Worm (Caenorhabditis elegans) whole organism, L1 larva: Measurements from ENCODE around the gene kbp-1.

Experiments
- C34B4.2 ChIP-seq: sonication (generic microtip); optimal IDR thresholded peaks from 2 replicates; lab custom pipeline; 2017; ENCODE audit warnings: mild to moderate bottlenecking, missing genetic modification characterization, missing compliant biosample characterization
- alr-1 ChIP-seq: fragments of 200-800 bp; sonication (Bioruptor generic); optimal IDR thresholded peaks from 2 replicates; lab custom pipeline; 2018; ENCODE audit warnings: borderline replicate concordance, mild to moderate bottlenecking, missing genetic modification characterization, missing compliant biosample characterization
- ama-1 ChIP-seq: fragments of 150-350 bp; optimal IDR thresholded peaks from 2 replicates; lab custom pipeline; 2014
- blmp-1 ChIP-seq: fragments of 150-350 bp; optimal IDR thresholded peaks from 2 replicates; lab custom pipeline; 2014; ENCODE audit warnings: missing biosample characterization, missing genetic modification characterization
- ceh-8 ChIP-seq: fragments of 200-800 bp; sonication (Bioruptor generic); optimal IDR thresholded peaks from 2 replicates; lab custom pipeline; 2018; ENCODE audit warnings: mild to moderate bottlenecking, missing genetic modification characterization, moderate library complexity, missing compliant biosample characterization
- ceh-88 ChIP-seq: fragments of 200-800 bp; sonication (Bioruptor generic); IDR thresholded peaks from 2 replicates; pipeline ENCODE4 v1.3.6; 2022; ENCODE audit warnings: missing genetic modification characterization, missing compliant biosample characterization
- dpl-1 ChIP-seq, 3 experiments: fragments of 150-350 bp in 2 of 3; sonication (generic microtip) in 1 of 3; optimal IDR thresholded peaks; 2 replicates each; lab custom pipeline; 2014 to 2017; ENCODE audit warnings: missing biosample characterization in 3 of 3, missing genetic modification characterization in 3 of 3, missing genetic modification reagents in 3 of 3
- dsc-1 ChIP-seq: sonication (generic microtip); optimal IDR thresholded peaks from 2 replicates; lab custom pipeline; 2016; ENCODE audit warnings: mild to moderate bottlenecking, missing genetic modification characterization, missing compliant biosample characterization
- efl-1 ChIP-seq, 4 experiments: fragments of 150-350 bp; optimal IDR thresholded peaks in 3 of 4; peaks in 1 of 4; 1 replicate in 1 of 4; 2 replicates in 3 of 4; lab custom pipeline; 2014; ENCODE audit warnings: missing biosample characterization in 2 of 4, missing genetic modification characterization in 2 of 4, missing genetic modification reagents in 2 of 4
- efl-3 ChIP-seq: fragments of 200-800 bp; sonication (Bioruptor generic); optimal IDR thresholded peaks from 2 replicates; lab custom pipeline; 2018; ENCODE audit warnings: mild to moderate bottlenecking, missing genetic modification characterization, missing compliant biosample characterization
- egl-13 ChIP-seq: sonication (generic microtip); optimal IDR thresholded peaks from 2 replicates; lab custom pipeline; 2016; ENCODE audit warnings: missing genotype, missing genetic modification reagents, missing genetic modification characterization, missing compliant biosample characterization
- egl-27 ChIP-seq, 2 experiments: fragments of 150-350 bp in 1 of 2; sonication (generic microtip); optimal IDR thresholded peaks; 3 replicates each; lab custom pipeline; 2017 to 2018; ENCODE audit warnings: missing biosample characterization in 2 of 2, missing genetic modification characterization in 2 of 2, missing genetic modification reagents in 2 of 2
- elt-3 ChIP-seq, 6 experiments: fragments of 150-350 bp in 1 of 6; sonication (generic microtip); optimal IDR thresholded peaks; 2 replicates each; lab custom pipeline; 2017 to 2018; ENCODE audit warnings: missing biosample characterization in 6 of 6, missing genetic modification characterization in 6 of 6, inconsistent platforms in 1 of 6
- ets-5 ChIP-seq: fragments of 200-800 bp; sonication (Bioruptor generic); IDR thresholded peaks from 2 replicates; pipeline ENCODE4 v1.3.6; 2022; ENCODE audit warnings: missing genetic modification characterization, missing compliant biosample characterization
- fkh-10 ChIP-seq: sonication (generic microtip); optimal IDR thresholded peaks from 2 replicates; lab custom pipeline; 2017; ENCODE audit warnings: missing biosample characterization, missing genetic modification reagents, missing genetic modification characterization
- fkh-4 ChIP-seq: sonication (generic microtip); optimal IDR thresholded peaks from 2 replicates; lab custom pipeline; 2016; ENCODE audit warnings: missing compliant biosample characterization, missing genetic modification characterization, borderline replicate concordance
- fos-1 ChIP-seq: fragments of 150-350 bp; optimal IDR thresholded peaks from 2 replicates; lab custom pipeline; 2014; ENCODE audit warnings: missing biosample characterization, missing genetic modification characterization
- grh-1 ChIP-seq: fragments of 200-800 bp; sonication (Bioruptor generic); IDR thresholded peaks from 2 replicates; pipeline ENCODE4 v1.3.6; 2022; ENCODE audit warnings: missing genetic modification reagents, missing genetic modification characterization, missing compliant biosample characterization
- hlh-17 ChIP-seq: fragments of 200-800 bp; sonication (Bioruptor generic); optimal IDR thresholded peaks from 2 replicates; lab custom pipeline; 2018; ENCODE audit warnings: missing genetic modification characterization, mild to moderate bottlenecking, missing compliant biosample characterization, moderate library complexity, borderline replicate concordance
- isw-1 ChIP-seq: fragments of 200-800 bp; sonication (Bioruptor generic); IDR thresholded peaks from 2 replicates; pipeline ENCODE4 v1.3.6; 2022; ENCODE audit warnings: missing genetic modification characterization, missing compliant biosample characterization
- jun-1 ChIP-seq: fragments of 150-350 bp; optimal IDR thresholded peaks from 2 replicates; lab custom pipeline; 2014; ENCODE audit warnings: missing biosample characterization, missing genetic modification reagents, missing genetic modification characterization
- lin-35 ChIP-seq, 2 experiments: fragments of 150-350 bp; optimal IDR thresholded peaks; 2 replicates each; lab custom pipeline; 2014; ENCODE audit warnings: missing biosample characterization in 2 of 2, missing genetic modification characterization in 2 of 2, missing genetic modification reagents in 2 of 2
- lin-39 ChIP-seq: fragments of 150-350 bp; optimal IDR thresholded peaks from 2 replicates; lab custom pipeline; 2014; ENCODE audit warnings: missing biosample characterization, missing genetic modification reagents, missing genetic modification characterization
- lir-3 ChIP-seq: sonication (generic microtip); optimal IDR thresholded peaks from 2 replicates; lab custom pipeline; 2016; ENCODE audit warnings: mild to moderate bottlenecking, missing genetic modification characterization, moderate library complexity, missing compliant biosample characterization; ENCODE audit not compliant: poor library complexity
- lsy-2 ChIP-seq, 2 experiments: fragments of 150-350 bp; optimal IDR thresholded peaks; 2 replicates each; lab custom pipeline; 2014; ENCODE audit warnings: missing biosample characterization in 2 of 2, missing genetic modification characterization in 2 of 2
- mab-9 ChIP-seq: fragments of 200-800 bp; sonication (Bioruptor generic); IDR thresholded peaks from 2 replicates; pipeline ENCODE4 v1.3.6; 2022; ENCODE audit warnings: missing genetic modification reagents, missing genetic modification characterization, missing compliant biosample characterization
- mef-2 ChIP-seq: fragments of 150-350 bp; optimal IDR thresholded peaks from 2 replicates; lab custom pipeline; 2014; ENCODE audit warnings: missing biosample characterization, missing genetic modification characterization
- nhr-11 ChIP-seq: fragments of 150-350 bp; optimal IDR thresholded peaks from 2 replicates; lab custom pipeline; 2014; ENCODE audit warnings: missing biosample characterization, missing genetic modification characterization
- nhr-19 ChIP-seq: fragments of 200-800 bp; sonication (Bioruptor generic); conservative IDR thresholded peaks from 2 replicates; pipeline ENCODE4 v1.3.6; 2022; ENCODE audit warnings: missing genetic modification characterization, missing compliant biosample characterization
- nhr-20 ChIP-seq: sonication (generic microtip); optimal IDR thresholded peaks from 2 replicates; lab custom pipeline; 2016; ENCODE audit warnings: mild to moderate bottlenecking, missing genetic modification characterization, missing compliant biosample characterization
- nhr-237 ChIP-seq: fragments of 150-350 bp; optimal IDR thresholded peaks from 2 replicates; lab custom pipeline; 2014; ENCODE audit warnings: missing biosample characterization, missing genetic modification characterization
- nhr-28 ChIP-seq: fragments of 150-350 bp; optimal IDR thresholded peaks from 2 replicates; lab custom pipeline; 2014; ENCODE audit warnings: missing biosample characterization, missing genetic modification characterization
- nhr-71 ChIP-seq: sonication (generic microtip); optimal IDR thresholded peaks from 2 replicates; lab custom pipeline; 2016; ENCODE audit warnings: mild to moderate bottlenecking, missing genetic modification characterization, moderate library complexity, missing compliant biosample characterization
- nhr-76 ChIP-seq: sonication (generic microtip); optimal IDR thresholded peaks from 2 replicates; lab custom pipeline; 2017; ENCODE audit warnings: missing biosample characterization, missing genetic modification characterization
- nhr-84 ChIP-seq: sonication (generic microtip); optimal IDR thresholded peaks from 2 replicates; lab custom pipeline; 2017; ENCODE audit warnings: missing biosample characterization, missing genetic modification characterization
- nhr-90 ChIP-seq: sonication (generic microtip); optimal IDR thresholded peaks from 2 replicates; lab custom pipeline; 2016; ENCODE audit warnings: mild to moderate bottlenecking, missing genetic modification characterization, missing compliant biosample characterization; ENCODE audit not compliant: poor library complexity
- pqm-1 ChIP-seq: sonication (generic microtip); optimal IDR thresholded peaks from 3 replicates; lab custom pipeline; 2017; ENCODE audit warnings: missing biosample characterization, missing genetic modification characterization
- rnt-1 ChIP-seq: sonication (generic microtip); optimal IDR thresholded peaks from 2 replicates; lab custom pipeline; 2016; ENCODE audit warnings: mild to moderate bottlenecking, missing genetic modification characterization, moderate library complexity, missing compliant biosample characterization
- snpc-4 ChIP-seq: fragments of 150-350 bp; optimal IDR thresholded peaks from 2 replicates; lab custom pipeline; 2014; ENCODE audit warnings: missing biosample characterization, missing genetic modification characterization
- snu-23 ChIP-seq: sonication (generic microtip); optimal IDR thresholded peaks from 2 replicates; lab custom pipeline; 2016; ENCODE audit warnings: missing genetic modification characterization, missing compliant biosample characterization
- sox-4 ChIP-seq: sonication (generic microtip); optimal IDR thresholded peaks from 2 replicates; lab custom pipeline; 2016; ENCODE audit warnings: missing genetic modification characterization, missing compliant biosample characterization
- sup-37 ChIP-seq: fragments of 200-800 bp; sonication (Bioruptor generic); optimal IDR thresholded peaks from 2 replicates; lab custom pipeline; 2018; ENCODE audit warnings: mild to moderate bottlenecking, missing genetic modification characterization, missing compliant biosample characterization
- tbx-2 ChIP-seq: sonication (generic microtip); optimal IDR thresholded peaks from 2 replicates; lab custom pipeline; 2016; ENCODE audit warnings: missing genetic modification characterization, missing compliant biosample characterization
- tlp-1 ChIP-seq: fragments of 150-350 bp; optimal IDR thresholded peaks from 2 replicates; lab custom pipeline; 2014; ENCODE audit warnings: missing biosample characterization, missing genetic modification characterization
- unc-130 ChIP-seq: fragments of 150-350 bp; optimal IDR thresholded peaks from 2 replicates; lab custom pipeline; 2017; ENCODE audit warnings: missing biosample characterization, missing genetic modification characterization, inconsistent platforms
- unc-62 ChIP-seq: fragments of 150-350 bp; optimal IDR thresholded peaks from 2 replicates; lab custom pipeline; 2014; ENCODE audit warnings: missing biosample characterization, missing genetic modification reagents, missing genetic modification characterization
- unc-86 ChIP-seq: sonication (generic microtip); optimal IDR thresholded peaks from 2 replicates; lab custom pipeline; 2016; ENCODE audit warnings: missing genetic modification characterization, missing compliant biosample characterization
- unc-98 ChIP-seq: fragments of 200-800 bp; sonication (Bioruptor generic); IDR thresholded peaks from 2 replicates; pipeline ENCODE4 v1.3.6; 2022; ENCODE audit warnings: missing genetic modification characterization, missing compliant biosample characterization
- vab-15 ChIP-seq: sonication (generic microtip); optimal IDR thresholded peaks from 2 replicates; lab custom pipeline; 2017; ENCODE audit warnings: missing genotype, mild to moderate bottlenecking, missing genetic modification characterization, missing compliant biosample characterization
- xbp-1 ChIP-seq: sonication (generic microtip); optimal IDR thresholded peaks from 2 replicates; lab custom pipeline; 2016; ENCODE audit warnings: missing genetic modification characterization, missing compliant biosample characterization

kbp-1 gene

ce11 chrIII:6897587-6898064 lies 28.2 kb downstream of the kbp-1 start, which contains the start of gene T07E3.4 (continued):
- TF ChIP-seq alr-1 (tag; lab: Kevin White, UChicago): no peak

- TF ChIP-seq nhr-237 (no peak), nhr-76 (tag; lab: Kevin White, UChicago) (no peak), lin-39 (tag; lab: Kevin White, UChicago) (peak; percentile 29), xbp-1 (tag; lab: Kevin White, UChicago) (no peak), ama-1 (no peak), nhr-71 (tag; lab: Kevin White, UChicago) (peak; percentile 91), lir-3 (tag; lab: Kevin White, UChicago) (peak; percentile 4), nhr-20 (tag; lab: Kevin White, UChicago) (peak; percentile 83), grh-1 (GFP tag; lab: Robert Waterston, UW) (peak; percentile 50), egl-13 (tag; lab: Kevin White, UChicago) (no peak), fos-1 (peak; percentile 5), rnt-1 (tag; lab: Kevin White, UChicago) (peak; percentile 63), unc-86 (tag; lab: Kevin White, UChicago) (no peak), jun-1 (tag; lab: Kevin White, UChicago) (no peak), lsy-2 (tag; optimal IDR thresholded peaks at IDR 0.05; lab: Kevin White, UChicago) (peak; percentile 54 to 70), isw-1 (no peak), mab-9 (no peak), nhr-19 (GFP tag; lab: Robert Waterston, UW) (peak; percentile 79), nhr-11 (tag; lab: Kevin White, UChicago) (peak; percentile 35), elt-3 (tag; optimal IDR thresholded peaks at IDR 0.05; lab: Kevin White, UChicago) (peak in 2 of 6 experiments; percentile 41 to 83), vab-15 (tag; lab: Kevin White, UChicago) (no peak), dsc-1 (tag; lab: Kevin White, UChicago) (no peak), snu-23 (GFP tag; lab: Kevin White, UChicago) (peak; percentile 73), tbx-2 (peak; percentile 58), ceh-8 (no peak), C34B4.2 (tag; lab: Kevin White, UChicago) (no peak), pqm-1 (no peak), unc-130 (tag; lab: Kevin White, UChicago) (peak; percentile 56), dpl-1 (GFP tag; optimal IDR thresholded peaks at IDR 0.05; lab: Kevin White, UChicago) (peak in 2 of 3 experiments; percentile 10 to 31), efl-1 (optimal IDR thresholded peaks at IDR 0.05; lab: Kevin White, UChicago) (peak; percentile 9 to 21), efl-1 (GFP tag; optimal IDR thresholded peaks at IDR 0.05 in 1 of 2; lab: Kevin White, UChicago) (peak in 1 of 2 experiments; percentile 11), sox-4 (tag; lab: Kevin White, UChicago) (no peak), ets-5 (GFP tag; lab: Robert Waterston, UW) (no peak), tlp-1 (tag; lab: Kevin White, UChicago) (no peak), fkh-10 (GFP tag; lab: Kevin White, UChicago) (no peak), ceh-88 (0 out of 2 replicates have a peak, but pooled peaks have one; percentile 14), snpc-4 (tag; lab: Kevin White, UChicago) (no peak), sup-37 (GFP tag; lab: Kevin White, UChicago) (no peak), unc-62 (GFP tag; lab: Kevin White, UChicago) (no peak), nhr-90 (peak; percentile 44), nhr-84 (tag; lab: Kevin White, UChicago) (no peak), mef-2 (tag; lab: Kevin White, UChicago) (no peak), blmp-1 (peak; percentile 48), hlh-17 (GFP tag; lab: Kevin White, UChicago) (no peak), fkh-4 (tag; lab: Kevin White, UChicago) (no peak), egl-27 (tag; optimal IDR thresholded peaks at IDR 0.05; lab: Kevin White, UChicago) (no peak), nhr-28 (tag; lab: Kevin White, UChicago) (no peak), lin-35 (GFP tag; optimal IDR thresholded peaks at IDR 0.05; lab: Kevin White, UChicago) (peak in 1 of 2 experiments; percentile 61), unc-98 (GFP tag; lab: Robert Waterston, UW) (no peak), efl-3 (GFP tag; lab: Kevin White, UChicago) (no peak)
Observed at ce11 chrIII:6898518-6898917, 29.1 kb downstream of the kbp-1 start.
